Fruit fly (Drosophila melanogaster): ENCODE measurements around the gene rdgC.

The rdgC gene

dm6 chr3L:20281254-20281653 is 33.4 kb downstream of the rdgC start (continued):
- no peak for TF ChIP-seq gce (GFP tag; IDR thresholded peaks at IDR 0.05)
- TF ChIP-seq YL-1 (GFP tag; optimal IDR thresholded peaks at IDR 0.05): no peak
- TF ChIP-seq CG12744 (GFP tag; optimal IDR thresholded peaks at IDR 0.05): no peak
- TF ChIP-seq CG7357 (GFP tag; IDR thresholded peaks at IDR 0.05): no peak
- no peak for TF ChIP-seq CG12071 (GFP tag; optimal IDR thresholded peaks at IDR 0.05)
- no peak for TF ChIP-seq luna (GFP tag; optimal IDR thresholded peaks at IDR 0.05)
- no peak for TF ChIP-seq CG1529 (GFP tag; optimal IDR thresholded peaks at IDR 0.05)
- peak; percentile 47 for TF ChIP-seq cad (GFP tag; optimal IDR thresholded peaks at IDR 0.05)
- no peak for TF ChIP-seq Hr3 (GFP tag; optimal IDR thresholded peaks at IDR 0.05)
- peak; percentile 53 for TF ChIP-seq zen (tag; optimal IDR thresholded peaks at IDR 0.05)
- no peak for TF ChIP-seq CG32772 (GFP tag; IDR thresholded peaks at IDR 0.05)

dm6 chr3L:20287046-20287445 is 39.2 kb downstream of the rdgC start:
- TF ChIP-seq CG9215 (GFP tag; IDR thresholded peaks at IDR 0.05) (no peak), CG9932 (GFP tag; IDR thresholded peaks at IDR 0.05) (no peak), cg (GFP tag; optimal IDR thresholded peaks at IDR 0.05) (peak; percentile 28), abd-A (tag; optimal IDR thresholded peaks at IDR 0.05) (peak; percentile 16), CG13894 (tag; optimal IDR thresholded peaks at IDR 0.05) (peak; percentile 93), CG33213 (GFP tag; optimal IDR thresholded peaks at IDR 0.05) (no peak), CG2875 (GFP tag; optimal IDR thresholded peaks at IDR 0.05) (no peak)

- TF ChIP-seq CG17912 (GFP tag; optimal IDR thresholded peaks at IDR 0.05): no peak
- TF ChIP-seq CG8924 (tag; optimal IDR thresholded peaks at IDR 0.05): no peak
- TF ChIP-seq row (GFP tag; IDR thresholded peaks at IDR 0.05): no peak
- no peak for TF ChIP-seq Dp (GFP tag; optimal IDR thresholded peaks at IDR 0.05)
- TF ChIP-seq slbo (GFP tag; IDR thresholded peaks at IDR 0.05): no peak
- peak; percentile 7 for TF ChIP-seq zen (tag; optimal IDR thresholded peaks at IDR 0.05)
- no peak for TF ChIP-seq lmd (GFP tag; IDR thresholded peaks at IDR 0.05)
- TF ChIP-seq CG8944 (GFP tag; optimal IDR thresholded peaks at IDR 0.05): no peak
- TF ChIP-seq CG2889 (GFP tag; IDR thresholded peaks at IDR 0.05): no peak
- TF ChIP-seq kah (GFP tag; optimal IDR thresholded peaks at IDR 0.05): no peak
- TF ChIP-seq da (GFP tag; optimal IDR thresholded peaks at IDR 0.05): no peak
- peak; percentile 34 for TF ChIP-seq CG13894 (tag; optimal IDR thresholded peaks at IDR 0.05)
- TF ChIP-seq amos (GFP tag; IDR thresholded peaks at IDR 0.05; ENCODE audit: partially characterized antibody): no peak
- TF ChIP-seq CG6175 (GFP tag; IDR thresholded peaks at IDR 0.05): no peak
- TF ChIP-seq CG11560 (tag; IDR thresholded peaks at IDR 0.05): no peak
- peak; percentile 8 for TF ChIP-seq Nf-YC (tag; optimal IDR thresholded peaks at IDR 0.05)
- TF ChIP-seq pros (GFP tag; optimal IDR thresholded peaks at IDR 0.05): peak; percentile 57
- no peak for TF ChIP-seq Ssrp (tag; optimal IDR thresholded peaks at IDR 0.05)
- no peak for TF ChIP-seq pnt (GFP tag; optimal IDR thresholded peaks at IDR 0.05)
- peak; percentile 86 for TF ChIP-seq sens (GFP tag)
- no peak for TF ChIP-seq CG32532 (GFP tag; IDR thresholded peaks at IDR 0.05)
- peak; percentile 7 for TF ChIP-seq CG3163 (GFP tag; optimal IDR thresholded peaks at IDR 0.05)
- TF ChIP-seq chm (GFP tag; IDR thresholded peaks at IDR 0.05): 0 out of 2 replicates have a peak, but pooled peaks have one; percentile 22
- no peak for TF ChIP-seq Myb (GFP tag; optimal IDR thresholded peaks at IDR 0.05)
- no peak for TF ChIP-seq kni (GFP tag; optimal IDR thresholded peaks at IDR 0.05)
- 0 out of 3 replicates have a peak, but pooled peaks have one; percentile 34 for TF ChIP-seq CG34422 (GFP tag; IDR thresholded peaks at IDR 0.05)
- no peak for TF ChIP-seq bigmax (GFP tag; optimal IDR thresholded peaks at IDR 0.05)
- TF ChIP-seq CG43689 (GFP tag; IDR thresholded peaks at IDR 0.05): no peak
- no peak for TF ChIP-seq CG2712 (tag; optimal IDR thresholded peaks at IDR 0.05)
- TF ChIP-seq yki (optimal IDR thresholded peaks at IDR 0.05): peak; percentile 35
- no peak for TF ChIP-seq CG15073 (GFP tag; optimal IDR thresholded peaks at IDR 0.05)
- TF ChIP-seq CG3407 (GFP tag; optimal IDR thresholded peaks at IDR 0.05): no peak
- 0 out of 3 replicates have a peak, but pooled peaks have one; percentile 28 for TF ChIP-seq Doc3 (GFP tag; IDR thresholded peaks at IDR 0.05; ENCODE audit: partially characterized antibody)
- no peak for TF ChIP-seq ase (GFP tag; IDR thresholded peaks at IDR 0.05)
- no peak for TF ChIP-seq sr (GFP tag; IDR thresholded peaks at IDR 0.05)
Measured at dm6 chr3L:20295095-20295494, 47.2 kb downstream of the rdgC start, which contains the start of gene gogo. Gene gogo (minus strand): TSS chr3L:20295133.

Data from whole organism, embryonic.